Fruit fly (Drosophila melanogaster) whole organism, prepupa: Measurements from ENCODE around the gene osk.

Source experiments
- Blimp-1 ChIP-seq: fragments of 200-800 bp; sonication (Bioruptor generic); optimal IDR thresholded peaks from 3 replicates; lab custom pipeline; 2017; ENCODE audit warnings: missing biosample characterization, missing genetic modification characterization, mild to moderate bottlenecking, moderate library complexity, missing genetic modification reagents
- CG10669 ChIP-seq: fragments of 200-800 bp; sonication (Bioruptor generic); optimal IDR thresholded peaks from 3 replicates; lab custom pipeline; 2018; ENCODE audit warnings: missing biosample characterization, mild to moderate bottlenecking, missing genetic modification characterization, moderate library complexity
- CG15336 ChIP-seq: fragments of 200-800 bp; sonication (Bioruptor generic); IDR thresholded peaks from 2 replicates; pipeline ENCODE4 v1.3.6; 2022; ENCODE audit warnings: missing biosample characterization, missing genetic modification characterization
- CG16779 ChIP-seq: fragments of 200-800 bp; sonication (Bioruptor generic); optimal IDR thresholded peaks from 3 replicates; lab custom pipeline; 2017; ENCODE audit warnings: missing biosample characterization, mild to moderate bottlenecking, missing genetic modification characterization
- CG3032 ChIP-seq: fragments of 200-800 bp; optimal IDR thresholded peaks from 2 replicates; lab custom pipeline; 2019; ENCODE audit warnings: missing biosample characterization, mild to moderate bottlenecking, missing genetic modification characterization, moderate library complexity
- CG31627 ChIP-seq: fragments of 200-800 bp; sonication (Bioruptor generic); optimal IDR thresholded peaks from 3 replicates; lab custom pipeline; 2016; ENCODE audit warnings: missing biosample characterization, missing genetic modification characterization
- CG32006 ChIP-seq: fragments of 200-800 bp; sonication (Bioruptor generic); optimal IDR thresholded peaks from 3 replicates; lab custom pipeline; 2017; ENCODE audit warnings: missing biosample characterization, mild to moderate bottlenecking, missing genetic modification characterization
- CG3919 ChIP-seq: fragments of 200-800 bp; sonication (Bioruptor generic); optimal IDR thresholded peaks from 3 replicates; lab custom pipeline; 2016; ENCODE audit warnings: missing biosample characterization, missing genetic modification characterization
- CG4318 ChIP-seq: fragments of 200-800 bp; sonication (Bioruptor generic); optimal IDR thresholded peaks from 3 replicates; lab custom pipeline; 2017; ENCODE audit warnings: missing biosample characterization, mild to moderate bottlenecking, missing genetic modification characterization
- CG6163 ChIP-seq: fragments of 200-800 bp; sonication (Bioruptor generic); IDR thresholded peaks from 3 replicates; pipeline ENCODE4 v1.3.6; 2022; ENCODE audit warnings: missing biosample characterization, missing genetic modification characterization
- CG6792 ChIP-seq: fragments of 200-800 bp; sonication (Bioruptor generic); optimal IDR thresholded peaks from 3 replicates; lab custom pipeline; 2016; ENCODE audit warnings: missing biosample characterization, missing genetic modification characterization
- CG6808 ChIP-seq: fragments of 200-800 bp; sonication (Bioruptor generic); optimal IDR thresholded peaks from 3 replicates; lab custom pipeline; 2017; ENCODE audit warnings: missing biosample characterization, missing genetic modification characterization, mild to moderate bottlenecking, moderate library complexity, missing genetic modification reagents
- CG8119 ChIP-seq: fragments of 200-800 bp; sonication (Bioruptor generic); IDR thresholded peaks from 3 replicates; pipeline ENCODE4 v1.3.6; 2022; ENCODE audit warnings: missing biosample characterization, missing genetic modification characterization
- CG8319 ChIP-seq: fragments of 200-800 bp; sonication (Bioruptor generic); optimal IDR thresholded peaks from 3 replicates; lab custom pipeline; 2016; ENCODE audit warnings: missing biosample characterization, missing genetic modification characterization
- CG9139 ChIP-seq: fragments of 200-800 bp; sonication (Bioruptor generic); optimal IDR thresholded peaks from 3 replicates; lab custom pipeline; 2017; ENCODE audit warnings: missing biosample characterization, mild to moderate bottlenecking, missing genetic modification characterization
- Eip75B ChIP-seq: fragments of 200-800 bp; sonication (Bioruptor generic); optimal IDR thresholded peaks from 3 replicates; lab custom pipeline; 2016; ENCODE audit warnings: missing biosample characterization, missing genetic modification characterization
- Eip78C ChIP-seq: fragments of 200-800 bp; sonication (Bioruptor generic); peaks from one replicate; lab custom pipeline; 2016; ENCODE audit warnings: missing biosample characterization, missing genetic modification characterization
- Ets21C ChIP-seq: fragments of 200-800 bp; sonication (Bioruptor generic); optimal IDR thresholded peaks from 3 replicates; lab custom pipeline; 2016; ENCODE audit warnings: missing biosample characterization, missing genetic modification characterization
- Ets96B ChIP-seq: fragments of 200-800 bp; optimal IDR thresholded peaks from 2 replicates; lab custom pipeline; 2019; ENCODE audit warnings: missing biosample characterization, mild to moderate bottlenecking, missing genetic modification characterization, moderate library complexity
- Gug ChIP-seq: fragments of 200-800 bp; sonication (Bioruptor generic); IDR thresholded peaks from 2 replicates; pipeline ENCODE4 v1.3.6; 2022; ENCODE audit warnings: missing biosample characterization, missing genetic modification characterization
- Hr38 ChIP-seq: sonication (Bioruptor generic); optimal IDR thresholded peaks from 2 replicates; lab custom pipeline; 2016; ENCODE audit warnings: missing biosample characterization, missing genetic modification characterization
- Hr39 ChIP-seq: fragments of 200-800 bp; sonication (Bioruptor generic); optimal IDR thresholded peaks from 2 replicates; lab custom pipeline; 2016; ENCODE audit warnings: missing biosample characterization, missing genetic modification characterization
- Lpt ChIP-seq: fragments of 200-800 bp; sonication (Bioruptor generic); optimal IDR thresholded peaks from 3 replicates; lab custom pipeline; 2016; ENCODE audit warnings: missing biosample characterization, missing genetic modification characterization
- Met ChIP-seq: fragments of 200-800 bp; sonication (Bioruptor generic); optimal IDR thresholded peaks from 3 replicates; lab custom pipeline; 2016; ENCODE audit warnings: missing biosample characterization, missing genetic modification characterization
- OdsH ChIP-seq: fragments of 200-800 bp; sonication (Bioruptor generic); optimal IDR thresholded peaks from 3 replicates; lab custom pipeline; 2016; ENCODE audit warnings: missing biosample characterization, missing genetic modification characterization
- Smox ChIP-seq: fragments of 200-800 bp; sonication (Bioruptor generic); optimal IDR thresholded peaks from 3 replicates; lab custom pipeline; 2016; ENCODE audit warnings: missing biosample characterization, missing genetic modification characterization
- Sox102F ChIP-seq: fragments of 200-800 bp; sonication (Bioruptor generic); optimal IDR thresholded peaks from 2 replicates; lab custom pipeline; 2016; ENCODE audit warnings: missing biosample characterization, mild to moderate bottlenecking, missing genetic modification characterization
- Sox14 ChIP-seq: fragments of 200-800 bp; sonication (Bioruptor generic); optimal IDR thresholded peaks from 3 replicates; lab custom pipeline; 2016; ENCODE audit warnings: missing biosample characterization, missing genetic modification characterization
- Sox15 ChIP-seq: fragments of 200-800 bp; sonication (Bioruptor generic); optimal IDR thresholded peaks from 3 replicates; lab custom pipeline; 2016; ENCODE audit warnings: missing biosample characterization, missing genetic modification characterization
- achi ChIP-seq: fragments of 200-800 bp; sonication (Bioruptor generic); optimal IDR thresholded peaks from 3 replicates; lab custom pipeline; 2016; ENCODE audit warnings: missing biosample characterization, missing genetic modification characterization
- cyc ChIP-seq: fragments of 200-800 bp; sonication (Bioruptor generic); optimal IDR thresholded peaks from 3 replicates; lab custom pipeline; 2016; ENCODE audit warnings: missing biosample characterization, missing genetic modification characterization
- dac ChIP-seq: fragments of 200-800 bp; sonication (Bioruptor generic); optimal IDR thresholded peaks from 2 replicates; lab custom pipeline; 2017; ENCODE audit warnings: missing biosample characterization, mild to moderate bottlenecking, missing genetic modification characterization
- dsx ChIP-seq: fragments of 200-800 bp; optimal IDR thresholded peaks from 3 replicates; lab custom pipeline; 2019; ENCODE audit warnings: missing biosample characterization, mild to moderate bottlenecking, missing genetic modification characterization, moderate library complexity; ENCODE audit not compliant: poor library complexity, severe bottlenecking
- eg ChIP-seq: fragments of 200-800 bp; sonication (Bioruptor generic); IDR thresholded peaks from 3 replicates; pipeline ENCODE4 v1.3.6; 2022; ENCODE audit warnings: missing biosample characterization, missing genetic modification characterization
- esn ChIP-seq: fragments of 200-800 bp; sonication (Bioruptor generic); optimal IDR thresholded peaks from 2 replicates; lab custom pipeline; 2016; ENCODE audit warnings: missing biosample characterization, mild to moderate bottlenecking, missing genetic modification characterization, moderate library complexity
- fd59A ChIP-seq: fragments of 200-800 bp; sonication (Bioruptor generic); optimal IDR thresholded peaks from 2 replicates; lab custom pipeline; 2017; ENCODE audit warnings: missing biosample characterization, mild to moderate bottlenecking, missing genetic modification characterization, missing genetic modification reagents
- fkh ChIP-seq: fragments of 200-800 bp; sonication (Bioruptor generic); optimal IDR thresholded peaks from 3 replicates; lab custom pipeline; 2017; ENCODE audit warnings: missing biosample characterization, mild to moderate bottlenecking, missing genetic modification characterization, moderate library complexity
- lz ChIP-seq: fragments of 200-800 bp; sonication (Bioruptor generic); optimal IDR thresholded peaks from 3 replicates; lab custom pipeline; 2016; ENCODE audit warnings: missing biosample characterization, missing genetic modification characterization
- pdm3 ChIP-seq: fragments of 200-800 bp; sonication (Bioruptor generic); optimal IDR thresholded peaks from 3 replicates; lab custom pipeline; 2016; ENCODE audit warnings: missing biosample characterization, missing genetic modification characterization
- ss ChIP-seq, 2 experiments: fragments of 200-800 bp; sonication (Bioruptor generic); optimal IDR thresholded peaks; 2 replicates in 1 of 2; 3 replicates in 1 of 2; lab custom pipeline; 2017 to 2018; ENCODE audit warnings: mild to moderate bottlenecking in 2 of 2, missing biosample characterization in 2 of 2, missing genetic modification characterization in 2 of 2, moderate library complexity in 1 of 2
- svp ChIP-seq: fragments of 200-800 bp; sonication (Bioruptor generic); peaks from one replicate; lab custom pipeline; 2016; ENCODE audit warnings: missing biosample characterization, missing genetic modification characterization
- topi ChIP-seq: fragments of 200-800 bp; sonication (Bioruptor generic); optimal IDR thresholded peaks from 3 replicates; lab custom pipeline; 2016; ENCODE audit warnings: missing biosample characterization, missing genetic modification characterization
- vri ChIP-seq: fragments of 200-800 bp; sonication (Bioruptor generic); optimal IDR thresholded peaks from 3 replicates; lab custom pipeline; 2016; ENCODE audit warnings: missing biosample characterization, mild to moderate bottlenecking, missing genetic modification characterization

The osk gene

DNA sequence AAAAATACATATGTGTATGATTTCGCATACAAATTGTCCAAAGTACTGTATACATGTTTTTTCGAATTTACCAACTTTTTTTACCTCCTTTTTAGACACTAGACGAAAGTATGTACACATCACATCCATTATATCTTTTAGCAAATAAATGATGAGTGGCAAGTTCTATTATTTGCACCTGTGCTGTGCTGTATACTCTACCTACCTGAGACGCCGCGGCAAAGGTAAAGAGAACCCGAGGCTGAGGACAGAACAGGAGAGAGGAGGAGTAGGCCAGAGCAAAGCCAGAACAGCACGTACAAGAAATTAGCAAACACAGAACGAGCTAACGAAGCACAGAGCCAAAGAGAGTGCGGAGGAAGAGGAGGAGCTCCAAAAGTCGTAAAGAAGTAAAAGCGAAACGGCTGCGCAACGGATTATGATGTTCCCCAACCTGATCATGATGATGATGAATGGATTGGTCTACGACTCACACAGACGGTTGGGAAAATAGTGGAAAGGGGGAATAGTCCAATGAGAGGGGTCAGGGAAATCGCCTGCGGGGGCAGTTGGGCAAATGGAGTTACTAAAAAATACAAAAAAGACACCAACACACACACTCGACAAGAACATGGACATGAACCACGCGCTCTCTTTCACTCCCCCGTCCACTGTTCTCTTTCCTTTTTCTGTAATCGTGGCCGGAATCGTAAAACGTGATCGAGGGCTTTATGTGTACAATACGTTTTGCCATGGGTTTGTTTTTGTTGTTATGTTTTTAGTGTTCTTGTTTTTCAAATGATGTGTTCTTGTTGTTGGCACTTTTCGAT is 6.9 kb upstream of the osk start (continued):
- TF ChIP-seq topi (GFP tag; lab: Kevin White, UChicago) (peak; percentile 85), Hr38 (GFP tag; lab: Kevin White, UChicago) (no peak), dac (GFP tag; lab: Kevin White, UChicago) (peak; percentile 71), Sox102F (GFP tag; lab: Kevin White, UChicago) (peak; percentile 75), ss (GFP tag; optimal IDR thresholded peaks at IDR 0.05; lab: Kevin White, UChicago) (peak; percentile 32 to 36), CG32006 (GFP tag; lab: Kevin White, UChicago) (peak; percentile 92), eg (GFP tag; lab: Robert Waterston, UW) (peak; percentile 80), CG8319 (GFP tag; lab: Kevin White, UChicago) (peak; percentile 73), CG6163 (peak; percentile 51; the same call in 2 of the 3 replicates), Eip75B (GFP tag; lab: Kevin White, UChicago) (peak; percentile 90), Sox15 (peak; percentile 70), fd59A (peak; percentile 87), esn (GFP tag; lab: Kevin White, UChicago) (peak; percentile 90), dsx (GFP tag; lab: Kevin White, UChicago) (peak; percentile 65)

DNA sequence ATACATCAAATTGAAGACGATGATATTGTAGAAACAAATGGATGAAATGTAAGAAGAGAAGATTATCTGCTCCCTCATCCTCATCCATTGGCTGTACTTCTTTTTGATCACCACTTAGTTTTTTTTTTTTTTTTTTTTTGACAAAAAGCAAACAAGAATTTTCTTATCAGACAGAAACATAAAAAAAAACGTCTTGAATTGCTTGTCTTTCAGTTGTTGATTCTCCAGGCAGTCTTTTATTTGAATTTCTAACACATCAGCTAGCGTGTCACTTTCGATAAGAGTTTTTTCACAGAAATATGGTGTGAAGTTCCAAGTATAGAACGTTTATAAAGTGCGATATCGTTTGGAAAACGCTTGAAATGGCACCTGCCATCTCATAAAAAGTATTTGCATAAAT is 5.2 kb upstream of the osk start:
- peak; percentile 57 for TF ChIP-seq fkh (GFP tag; lab: Kevin White, UChicago)
- TF ChIP-seq Sox14, result no peak

DNA sequence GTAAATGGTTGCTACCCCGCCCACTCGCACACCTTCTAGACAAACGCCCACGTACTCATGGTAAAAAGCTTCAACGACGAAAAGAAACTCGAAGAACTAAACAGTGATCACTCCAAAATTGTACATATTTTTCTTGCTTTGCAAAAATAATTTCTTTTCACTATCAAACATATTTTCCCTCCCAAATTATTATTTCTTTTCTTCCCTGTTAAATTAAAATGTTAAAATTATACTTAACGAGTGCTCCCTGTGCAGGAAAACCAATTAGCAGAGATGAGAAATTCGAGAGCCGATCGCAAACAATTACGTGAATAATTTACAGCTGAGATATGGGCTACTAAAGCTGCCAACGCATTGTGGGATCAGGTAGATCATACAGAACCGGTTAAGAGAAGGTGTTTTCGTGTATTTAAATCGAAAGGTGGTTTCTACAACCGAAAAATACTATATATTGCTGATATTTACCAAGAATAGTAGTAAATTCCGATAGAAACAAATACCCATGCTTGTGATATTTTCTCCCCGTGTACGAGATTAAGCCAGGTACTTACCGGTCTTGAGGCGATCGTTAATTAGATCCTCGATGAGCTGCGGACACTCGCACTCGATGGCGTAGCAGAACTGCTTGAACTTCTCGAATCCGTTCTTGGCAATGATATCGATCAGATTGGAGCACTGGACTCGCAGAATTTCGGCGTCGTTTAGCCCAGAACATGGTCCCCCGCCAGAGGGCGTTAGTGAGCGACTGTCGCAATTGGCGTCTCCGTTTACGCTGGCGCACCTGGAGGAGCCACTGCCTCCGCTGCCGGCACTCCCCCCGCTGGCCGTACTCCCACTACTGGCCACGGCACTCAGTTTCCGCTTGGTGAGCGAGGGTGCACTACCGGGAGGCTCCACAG is 4.5 kb upstream of the osk start:
- TF ChIP-seq CG9139 (GFP tag; lab: Kevin White, UChicago), result peak; percentile 12
- peak; percentile 13 for TF ChIP-seq dsx (GFP tag; lab: Kevin White, UChicago)
- TF ChIP-seq Ets21C (GFP tag; lab: Kevin White, UChicago), result no peak
- TF ChIP-seq Ets96B, result peak; percentile 41
- TF ChIP-seq Eip78C (GFP tag; lab: Kevin White, UChicago), result peak; percentile 86
- TF ChIP-seq Smox (GFP tag; lab: Kevin White, UChicago), result no peak
- TF ChIP-seq Hr39 (GFP tag; lab: Kevin White, UChicago), result peak; percentile 44
- TF ChIP-seq lz (GFP tag; lab: Kevin White, UChicago), result peak; percentile 37
- TF ChIP-seq CG3919 (GFP tag; lab: Kevin White, UChicago), result peak; percentile 6
- no peak for TF ChIP-seq Blimp-1 (GFP tag; lab: Kevin White, UChicago)
- peak; percentile 43 for TF ChIP-seq CG3032 (tag; lab: Kevin White, UChicago)
- TF ChIP-seq vri (GFP tag; lab: Kevin White, UChicago), result peak; percentile 6
- peak; percentile 14 for TF ChIP-seq OdsH (GFP tag; lab: Kevin White, UChicago)
- 0 out of 2 replicates have a peak, but pooled peaks have one; percentile 19 for TF ChIP-seq CG15336
- peak; percentile 25 for TF ChIP-seq CG6792 (GFP tag; lab: Kevin White, UChicago)
- peak; percentile 24 for TF ChIP-seq CG10669 (GFP tag; lab: Kevin White, UChicago)
- TF ChIP-seq esn (GFP tag; lab: Kevin White, UChicago), result peak; percentile 21
- peak; percentile 31 for TF ChIP-seq Eip75B (GFP tag; lab: Kevin White, UChicago)
- 0 out of 3 replicates have a peak, but pooled peaks have one; percentile 19 for TF ChIP-seq CG6163
- peak; percentile 39 for TF ChIP-seq CG31627 (GFP tag; lab: Kevin White, UChicago)
- peak; percentile 39 for TF ChIP-seq pdm3 (GFP tag; lab: Kevin White, UChicago)
- TF ChIP-seq ss (GFP tag; optimal IDR thresholded peaks at IDR 0.05; lab: Kevin White, UChicago), result no peak
- TF ChIP-seq svp (GFP tag; lab: Kevin White, UChicago), result peak; percentile 72
- peak; percentile 52 for TF ChIP-seq Met
- TF ChIP-seq CG8119, result 0 out of 3 replicates have a peak, but pooled peaks have one; percentile 28
- peak; percentile 35 for TF ChIP-seq topi (GFP tag; lab: Kevin White, UChicago)
- TF ChIP-seq CG16779 (tag; lab: Kevin White, UChicago), result no peak
- no peak for TF ChIP-seq CG4318
- no peak for TF ChIP-seq Gug (GFP tag; lab: Robert Waterston, UW)
- peak; percentile 39 for TF ChIP-seq achi (GFP tag; lab: Kevin White, UChicago)
- TF ChIP-seq cyc, result peak; percentile 15
- TF ChIP-seq CG6808, result peak; percentile 9
- peak; percentile 5 for TF ChIP-seq Sox14
- no peak for TF ChIP-seq Lpt (GFP tag; lab: Kevin White, UChicago)
